Fruit fly (Drosophila melanogaster) whole organism, embryonic: ENCODE data around the gene Sik2.

Experiments used
- Asciz ChIP-seq: fragments of 200-800 bp; sonication (Bioruptor generic); optimal IDR thresholded peaks from 2 replicates; lab custom pipeline; 2017; ENCODE audit warnings: missing biosample characterization, mild to moderate bottlenecking, missing genetic modification characterization, missing genetic modification reagents
- CG10959 ChIP-seq: fragments of 200-800 bp; sonication (Bioruptor generic); IDR thresholded peaks from 2 replicates; pipeline ENCODE4 v1.3.6; 2022; ENCODE audit warnings: missing biosample characterization, missing genetic modification characterization
- CG12942 ChIP-seq: fragments of 200-800 bp; sonication (Bioruptor generic); optimal IDR thresholded peaks from 3 replicates; lab custom pipeline; 2016; ENCODE audit warnings: missing biosample characterization, missing genetic modification characterization
- CG13123 ChIP-seq: fragments of 200-800 bp; sonication (Bioruptor generic); optimal IDR thresholded peaks from 2 replicates; lab custom pipeline; 2016; ENCODE audit warnings: missing biosample characterization, missing genetic modification characterization
- CG15011 ChIP-seq: fragments of 200-800 bp; sonication (Bioruptor generic); optimal IDR thresholded peaks from 3 replicates; lab custom pipeline; 2018; ENCODE audit warnings: missing biosample characterization, mild to moderate bottlenecking, missing genetic modification characterization
- CG15514 ChIP-seq: fragments of 200-800 bp; sonication (Bioruptor generic); optimal IDR thresholded peaks from 3 replicates; lab custom pipeline; 2017; ENCODE audit warnings: missing biosample characterization, missing genetic modification characterization, mild to moderate bottlenecking, moderate library complexity, missing genetic modification reagents
- CG1602 ChIP-seq: fragments of 200-800 bp; sonication (Bioruptor generic); optimal IDR thresholded peaks from 3 replicates; lab custom pipeline; 2016; ENCODE audit warnings: missing biosample characterization, missing genetic modification characterization
- CG16813 ChIP-seq: fragments of 200-800 bp; sonication (Bioruptor generic); IDR thresholded peaks from 3 replicates; pipeline ENCODE4 v1.3.6; 2022; ENCODE audit warnings: missing biosample characterization, missing genetic modification characterization; ENCODE audit not compliant: partially characterized antibody
- CG17361 ChIP-seq: fragments of 200-800 bp; sonication (Bioruptor generic); IDR thresholded peaks from 3 replicates; pipeline ENCODE4 v1.3.6; 2022; ENCODE audit warnings: missing biosample characterization, missing genetic modification characterization
- CG17829 ChIP-seq: fragments of 200-800 bp; optimal IDR thresholded peaks from 2 replicates; lab custom pipeline; 2019; ENCODE audit warnings: missing biosample characterization, mild to moderate bottlenecking, missing genetic modification characterization, moderate library complexity
- CG2129 ChIP-seq: fragments of 200-800 bp; sonication (Bioruptor generic); IDR thresholded peaks from 2 replicates; pipeline ENCODE4 v1.3.6; 2022; ENCODE audit warnings: missing biosample characterization, missing genetic modification characterization; ENCODE audit not compliant: partially characterized antibody
- CG2199 ChIP-seq: fragments of 200-800 bp; sonication (Bioruptor generic); IDR thresholded peaks from 3 replicates; pipeline ENCODE4 v1.3.6; 2022; ENCODE audit warnings: missing biosample characterization, missing genetic modification characterization
- CG2678 ChIP-seq: fragments of 200-800 bp; sonication (Bioruptor generic); optimal IDR thresholded peaks from 3 replicates; lab custom pipeline; 2019; ENCODE audit warnings: missing biosample characterization, mild to moderate bottlenecking, missing genetic modification characterization, moderate library complexity
- CG2712 ChIP-seq: fragments of 200-800 bp; optimal IDR thresholded peaks from 3 replicates; lab custom pipeline; 2019; ENCODE audit warnings: missing biosample characterization, mild to moderate bottlenecking, missing genetic modification characterization, moderate library complexity
- CG31441 ChIP-seq: fragments of 200-800 bp; sonication (Bioruptor generic); IDR thresholded peaks from 2 replicates; pipeline ENCODE4 v1.3.6; 2022; ENCODE audit warnings: missing biosample characterization, missing genetic modification characterization
- CG6272 ChIP-seq: fragments of 200-800 bp; sonication (Bioruptor generic); IDR thresholded peaks from 2 replicates; pipeline ENCODE4 v1.3.6; 2022; ENCODE audit warnings: missing biosample characterization, missing genetic modification characterization
- CG8924 ChIP-seq: fragments of 200-800 bp; optimal IDR thresholded peaks from 3 replicates; lab custom pipeline; 2019; ENCODE audit warnings: missing biosample characterization, mild to moderate bottlenecking, missing genetic modification characterization, moderate library complexity
- CG9215 ChIP-seq: fragments of 200-800 bp; sonication (Bioruptor generic); IDR thresholded peaks from 2 replicates; pipeline ENCODE4 v1.3.6; 2022; ENCODE audit warnings: missing biosample characterization, missing genetic modification characterization
- CHES-1-like ChIP-seq: fragments of 200-800 bp; sonication (Bioruptor generic); optimal IDR thresholded peaks from 2 replicates; lab custom pipeline; 2016; ENCODE audit warnings: missing biosample characterization, missing genetic modification characterization
- Dref ChIP-seq: fragments of 200-800 bp; sonication (Bioruptor generic); IDR thresholded peaks from 2 replicates; pipeline ENCODE4 v1.3.6; 2022; ENCODE audit warnings: missing biosample characterization, missing genetic modification characterization
- ERR ChIP-seq: fragments of 200-800 bp; sonication (Bioruptor generic); optimal IDR thresholded peaks from 2 replicates; lab custom pipeline; 2016; ENCODE audit warnings: missing biosample characterization, missing genetic modification characterization
- HLH4C ChIP-seq: fragments of 200-800 bp; sonication (Bioruptor generic); IDR thresholded peaks from 3 replicates; pipeline ENCODE4 v1.3.6; 2022; ENCODE audit warnings: missing biosample characterization, missing genetic modification characterization; ENCODE audit not compliant: partially characterized antibody
- HLHmδ ChIP-seq: fragments of 200-800 bp; sonication (Bioruptor generic); optimal IDR thresholded peaks from 2 replicates; lab custom pipeline; 2018; ENCODE audit warnings: missing biosample characterization, mild to moderate bottlenecking, missing genetic modification characterization, moderate library complexity
- Hey ChIP-seq: fragments of 200-800 bp; sonication (Bioruptor generic); optimal IDR thresholded peaks from 3 replicates; lab custom pipeline; 2018; ENCODE audit warnings: missing biosample characterization, mild to moderate bottlenecking, missing genetic modification characterization
- Hmr ChIP-seq: fragments of 200-800 bp; sonication (Bioruptor generic); optimal IDR thresholded peaks from 3 replicates; lab custom pipeline; 2017; ENCODE audit warnings: mild to moderate bottlenecking, missing biosample characterization, missing genetic modification reagents, missing genetic modification characterization
- Lpt ChIP-seq: fragments of >200 bp; optimal IDR thresholded peaks from 2 replicates; lab custom pipeline; 2018; ENCODE audit warnings: missing biosample characterization, missing genetic modification characterization
- Mad ChIP-seq: fragments of 200-800 bp; sonication (Bioruptor generic); optimal IDR thresholded peaks from 2 replicates; lab custom pipeline; 2016; ENCODE audit warnings: missing biosample characterization, missing genetic modification characterization
- NC2α ChIP-seq: fragments of 200-800 bp; sonication (Bioruptor generic); optimal IDR thresholded peaks from 2 replicates; lab custom pipeline; 2016; ENCODE audit warnings: missing biosample characterization, missing genetic modification characterization
- Opbp ChIP-seq: fragments of 200-800 bp; sonication (Bioruptor generic); IDR thresholded peaks from 3 replicates; pipeline ENCODE4 v1.3.6; 2022; ENCODE audit warnings: missing biosample characterization, missing genetic modification characterization; ENCODE audit not compliant: partially characterized antibody
- PHDP ChIP-seq: fragments of 200-800 bp; sonication (Bioruptor generic); optimal IDR thresholded peaks from 3 replicates; lab custom pipeline; 2018; ENCODE audit warnings: missing biosample characterization, mild to moderate bottlenecking, missing genetic modification characterization, moderate library complexity
- TFAM ChIP-seq: fragments of 200-800 bp; sonication (Bioruptor generic); optimal IDR thresholded peaks from 2 replicates; lab custom pipeline; 2017; ENCODE audit warnings: missing biosample characterization, missing genetic modification characterization, inconsistent platforms
- Trl ChIP-seq, 3 experiments: fragments of >200 bp in 2 of 3; fragments of 200-800 bp in 1 of 3; sonication (Bioruptor generic) in 1 of 3; optimal IDR thresholded peaks; 2 replicates in 1 of 3; 3 replicates in 2 of 3; lab custom pipeline; 2016 to 2017; ENCODE audit warnings: missing biosample characterization in 1 of 3, missing genetic modification characterization in 1 of 3
- amos ChIP-seq: fragments of 200-800 bp; sonication (Bioruptor generic); IDR thresholded peaks from 2 replicates; pipeline ENCODE4 v1.3.6; 2022; ENCODE audit warnings: missing biosample characterization, missing genetic modification characterization; ENCODE audit not compliant: partially characterized antibody
- bbx ChIP-seq: fragments of 200-800 bp; sonication (Bioruptor generic); IDR thresholded peaks from 2 replicates; pipeline ENCODE4 v1.3.6; 2022; ENCODE audit warnings: missing biosample characterization, missing genetic modification characterization; ENCODE audit not compliant: partially characterized antibody
- dmrt11E ChIP-seq: fragments of 200-800 bp; sonication (Bioruptor generic); optimal IDR thresholded peaks from 3 replicates; lab custom pipeline; 2018; ENCODE audit warnings: missing biosample characterization, mild to moderate bottlenecking, missing genetic modification characterization, moderate library complexity
- gcm ChIP-seq: fragments of 200-800 bp; sonication (Bioruptor generic); optimal IDR thresholded peaks from 2 replicates; lab custom pipeline; 2019; ENCODE audit warnings: missing biosample characterization, mild to moderate bottlenecking, missing genetic modification characterization, moderate library complexity
- hb ChIP-seq: fragments of 200-800 bp; sonication (Bioruptor generic); IDR thresholded peaks from 3 replicates; pipeline ENCODE4 v1.3.6; 2022; ENCODE audit warnings: missing biosample characterization, missing genetic modification characterization; ENCODE audit not compliant: partially characterized antibody
- hbn ChIP-seq: fragments of 200-800 bp; sonication (Bioruptor generic); IDR thresholded peaks from 2 replicates; pipeline ENCODE4 v1.3.6; 2022; ENCODE audit warnings: missing biosample characterization, missing genetic modification characterization; ENCODE audit not compliant: partially characterized antibody
- mld ChIP-seq: fragments of 200-800 bp; sonication (Bioruptor generic); IDR thresholded peaks from 3 replicates; pipeline ENCODE4 v1.3.6; 2022; ENCODE audit warnings: missing biosample characterization, missing genetic modification characterization; ENCODE audit not compliant: partially characterized antibody
- nerfin-2 ChIP-seq: fragments of 200-800 bp; sonication (Bioruptor generic); IDR thresholded peaks from 2 replicates; pipeline ENCODE4 v1.3.6; 2022; ENCODE audit warnings: missing biosample characterization, missing genetic modification characterization; ENCODE audit not compliant: partially characterized antibody
- otp ChIP-seq: fragments of 200-800 bp; sonication (Bioruptor generic); IDR thresholded peaks from 3 replicates; pipeline ENCODE4, ENCODE4 v1.3.6; 2022; ENCODE audit warnings: missing biosample characterization, missing genetic modification characterization
- sc ChIP-seq, 3 experiments: fragments of >200 bp in 2 of 3; fragments of 200-800 bp in 1 of 3; sonication (Bioruptor generic) in 1 of 3; optimal IDR thresholded peaks; 2 replicates in 2 of 3; 3 replicates in 1 of 3; lab custom pipeline; 2017; ENCODE audit warnings: mild to moderate bottlenecking in 1 of 3, missing biosample characterization in 1 of 3, missing genetic modification characterization in 1 of 3, missing genetic modification reagents in 1 of 3
- sna ChIP-seq: fragments of 200-800 bp; sonication (Bioruptor generic); IDR thresholded peaks from 2 replicates; pipeline ENCODE4 v1.3.6; 2022; ENCODE audit warnings: missing biosample characterization, missing genetic modification characterization; ENCODE audit not compliant: partially characterized antibody
- stwl ChIP-seq: fragments of 200-800 bp; sonication (Bioruptor generic); optimal IDR thresholded peaks from 3 replicates; lab custom pipeline; 2018; ENCODE audit warnings: missing biosample characterization, mild to moderate bottlenecking, missing genetic modification characterization, moderate library complexity
- tna ChIP-seq: fragments of 200-800 bp; sonication (Bioruptor generic); IDR thresholded peaks from 2 replicates; pipeline ENCODE4 v1.3.6; 2022; ENCODE audit warnings: missing biosample characterization, missing genetic modification characterization; ENCODE audit not compliant: partially characterized antibody
- zf30C ChIP-seq: fragments of 200-800 bp; sonication (Bioruptor generic); optimal IDR thresholded peaks from 3 replicates; lab custom pipeline; 2018; ENCODE audit warnings: missing biosample characterization, mild to moderate bottlenecking, missing genetic modification characterization

Gene Sik2

dm6 chrX:2008953-2009452 is 52.7 kb downstream of the Sik2 start, which contains the start of gene PIG-K (continued):
- TF ChIP-seq CG2129 (GFP tag; lab: Robert Waterston, UW) (peak; percentile 19; the same call in 1 of the 2 replicates), hbn (GFP tag; lab: Robert Waterston, UW) (0 out of 2 replicates have a peak, but pooled peaks have one; percentile 24), amos (GFP tag; lab: Robert Waterston, UW) (peak; percentile 61; the same call in 1 of the 2 replicates), zf30C (GFP tag; lab: Kevin White, UChicago) (peak; percentile 94), tna (GFP tag; lab: Robert Waterston, UW) (0 out of 2 replicates have a peak, but pooled peaks have one; percentile 45), mld (GFP tag; lab: Robert Waterston, UW) (peak; percentile 28; the same call in 1 of the 3 replicates), CG6272 (GFP tag; lab: Robert Waterston, UW) (no peak), bbx (GFP tag; lab: Robert Waterston, UW) (peak; percentile 55), CG16813 (GFP tag; lab: Robert Waterston, UW) (peak; percentile 44; the same call in 1 of the 3 replicates), nerfin-2 (GFP tag; lab: Robert Waterston, UW) (peak; percentile 52; the same call in 1 of the 2 replicates), hb (peak; percentile 61; the same call in 1 of the 3 replicates), Dref (GFP tag; lab: Robert Waterston, UW) (peak; percentile 67), sna (peak; percentile 71), Opbp (GFP tag; lab: Robert Waterston, UW) (peak; percentile 68; the same call in 2 of the 3 replicates), CG9215 (GFP tag; lab: Robert Waterston, UW) (no peak)

- TF ChIP-seq Hmr (GFP tag; lab: Kevin White, UChicago) = peak; percentile 72
- TF ChIP-seq gcm (GFP tag; lab: Kevin White, UChicago) = peak; percentile 62
- peak; percentile 42 for TF ChIP-seq CG1602 (GFP tag; lab: Kevin White, UChicago)
- no peak for TF ChIP-seq CG10959
- no peak for TF ChIP-seq TFAM
- peak; percentile 66 for TF ChIP-seq CG15514 (GFP tag; lab: Kevin White, UChicago)
- TF ChIP-seq Mad (GFP tag; lab: Kevin White, UChicago) = peak; percentile 45
- peak; percentile 79 for TF ChIP-seq Asciz (GFP tag; lab: Kevin White, UChicago)
- peak; percentile 73 for TF ChIP-seq otp (GFP tag; lab: Robert Waterston, UW)
- peak; percentile 58 for TF ChIP-seq CG31441 (GFP tag; lab: Robert Waterston, UW)
- TF ChIP-seq PHDP (tag; lab: Kevin White, UChicago) = peak; percentile 68
- peak; percentile 58 for TF ChIP-seq CG2678 (tag; lab: Kevin White, UChicago)
- TF ChIP-seq CG13123 (GFP tag; lab: Kevin White, UChicago) = peak; percentile 8
- TF ChIP-seq CG15011 (GFP tag; lab: Kevin White, UChicago) = peak; percentile 65
- peak; percentile 62 for TF ChIP-seq CG17829
- TF ChIP-seq HLH4C (GFP tag; lab: Robert Waterston, UW) = no peak
- TF ChIP-seq CG2199 (GFP tag; lab: Robert Waterston, UW) = peak; percentile 70; the same call in 1 of the 3 replicates
- TF ChIP-seq Lpt (GFP tag; lab: Kevin White, UChicago) = no peak
- peak; percentile 27 for TF ChIP-seq Hey (tag; lab: Kevin White, UChicago)
- no peak for TF ChIP-seq sc (optimal IDR thresholded peaks at IDR 0.05; lab: Kevin White, UChicago)
- TF ChIP-seq sc (GFP tag; optimal IDR thresholded peaks at IDR 0.05; lab: Kevin White, UChicago) = peak; percentile 64
- TF ChIP-seq CG2712 (tag; lab: Kevin White, UChicago) = peak; percentile 61
- TF ChIP-seq dmrt11E (tag; lab: Kevin White, UChicago) = peak; percentile 42
- TF ChIP-seq CG12942 (GFP tag; lab: Kevin White, UChicago) = peak; percentile 15
- peak; percentile 54 for TF ChIP-seq NC2α (GFP tag; lab: Kevin White, UChicago)
- peak; percentile 42 for TF ChIP-seq CHES-1-like
- TF ChIP-seq CG8924 (tag; lab: Kevin White, UChicago) = no peak
- no peak for TF ChIP-seq Trl (optimal IDR thresholded peaks at IDR 0.05; lab: Kevin White, UChicago)
- peak; percentile 74 for TF ChIP-seq Trl (GFP tag; optimal IDR thresholded peaks at IDR 0.05; lab: Kevin White, UChicago)
- TF ChIP-seq HLHmδ (GFP tag; lab: Kevin White, UChicago) = peak; percentile 68
- no peak for TF ChIP-seq ERR (GFP tag; lab: Kevin White, UChicago)
- peak; percentile 74 for TF ChIP-seq CG17361 (GFP tag; lab: Robert Waterston, UW)
- peak; percentile 76 for TF ChIP-seq stwl (tag; lab: Kevin White, UChicago)
These were observed 55.9 kb downstream of the Sik2 start for dm6 chrX:2005840-2006239.
